Worm (Caenorhabditis elegans) whole organism, midembryonic: Measurements from ENCODE around the gene Y57E12AL.2.

Experiments
- T22C8.4 ChIP-seq: fragments of 200-800 bp; sonication (Bioruptor generic); IDR thresholded peaks from 2 replicates; pipeline ENCODE4 v1.3.6; 2022; ENCODE audit warnings: missing genetic modification characterization, missing compliant biosample characterization
- cog-1 ChIP-seq: sonication (generic microtip); optimal IDR thresholded peaks from 2 replicates; lab custom pipeline; 2016; ENCODE audit warnings: missing genetic modification characterization, missing compliant biosample characterization
- flt-1 ChIP-seq: fragments of 200-800 bp; sonication (Bioruptor generic); IDR thresholded peaks from 2 replicates; pipeline ENCODE4 v1.3.6; 2022; ENCODE audit warnings: missing genetic modification characterization, missing compliant biosample characterization
- klf-2 ChIP-seq: fragments of 200-800 bp; sonication (Bioruptor generic); conservative IDR thresholded peaks from 2 replicates; pipeline ENCODE4 v1.3.6; 2022; ENCODE audit warnings: missing genetic modification reagents, missing genetic modification characterization, missing compliant biosample characterization
- ref-1 ChIP-seq: fragments of 200-800 bp; sonication (Bioruptor generic); conservative IDR thresholded peaks from 2 replicates; pipeline ENCODE4 v1.3.6; 2022; ENCODE audit warnings: missing genetic modification reagents, missing genetic modification characterization, missing compliant biosample characterization
- tab-1 ChIP-seq: fragments of 200-800 bp; sonication (Bioruptor generic); IDR thresholded peaks from 2 replicates; pipeline ENCODE4 v1.3.6; 2022; ENCODE audit warnings: missing genetic modification characterization, missing compliant biosample characterization
- ztf-29 ChIP-seq: fragments of 200-800 bp; sonication (Bioruptor generic); IDR thresholded peaks from 2 replicates; pipeline ENCODE4 v1.3.6; 2022; ENCODE audit warnings: missing genetic modification reagents, missing genetic modification characterization, missing compliant biosample characterization

DNA sequence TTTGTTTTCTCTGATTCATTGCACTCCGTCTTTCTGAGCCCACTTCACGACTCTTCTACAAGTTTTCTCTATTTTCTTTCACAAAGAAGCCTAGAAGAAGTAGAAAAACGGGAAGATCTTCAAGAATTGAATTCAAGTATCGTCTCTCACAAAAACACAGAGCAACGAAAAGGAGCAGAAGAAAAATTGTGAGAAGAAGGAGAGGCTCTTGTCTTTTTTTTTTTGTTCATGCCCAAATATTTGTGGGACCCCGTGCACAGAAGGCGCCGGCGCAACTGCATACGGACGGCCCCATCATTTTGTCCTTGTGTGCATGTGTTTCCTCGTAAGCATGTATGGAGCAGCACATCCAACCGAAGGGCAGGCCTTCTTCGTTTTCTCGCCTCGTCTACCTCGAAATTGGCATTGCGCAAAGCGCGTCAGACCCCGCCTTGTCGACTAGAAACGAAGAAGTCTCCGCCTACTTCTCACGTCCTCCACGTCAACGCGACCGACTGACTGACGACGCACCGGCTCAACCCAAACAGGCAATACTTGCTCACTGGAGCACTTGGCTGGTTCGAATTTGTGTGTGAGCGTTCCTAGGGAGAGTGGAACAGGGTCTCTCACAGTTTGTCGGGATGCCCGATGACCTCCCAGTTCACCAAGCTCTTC, 48.7 kb downstream of the Y57E12AL.2 start:
- TF ChIP-seq klf-2 (no peak), ztf-29 (GFP tag; lab: Robert Waterston, UW) (no peak), cog-1 (tag; lab: Kevin White, UChicago) (no peak), T22C8.4 (no peak), flt-1 (GFP tag; lab: Robert Waterston, UW) (no peak), tab-1 (GFP tag; lab: Robert Waterston, UW) (0 out of 2 replicates have a peak, but pooled peaks have one; percentile 13), ref-1 (GFP tag; lab: Robert Waterston, UW) (no peak)
